Worm (Caenorhabditis elegans) whole organism, L3 larva: Measurements from ENCODE around the gene F46F5.15.

ENCODE experiments used
- eor-1 ChIP-seq, 2 experiments: fragments of 150-350 bp; optimal IDR thresholded peaks; 2 replicates each; lab custom pipeline; 2014 to 2018; ENCODE audit warnings: missing biosample characterization in 2 of 2, missing genetic modification characterization in 2 of 2
- fos-1 ChIP-seq: fragments of 150-350 bp; optimal IDR thresholded peaks from 2 replicates; lab custom pipeline; 2014; ENCODE audit warnings: missing biosample characterization, missing genetic modification characterization
- hmg-11 ChIP-seq: sonication (generic microtip); optimal IDR thresholded peaks from 2 replicates; lab custom pipeline; 2016; ENCODE audit warnings: missing genetic modification characterization, missing compliant biosample characterization
- nhr-25 ChIP-seq: sonication (generic microtip); optimal IDR thresholded peaks from 2 replicates; lab custom pipeline; 2017; ENCODE audit warnings: missing biosample characterization, missing genetic modification characterization
- nhr-77 ChIP-seq: fragments of 150-350 bp; optimal IDR thresholded peaks from 2 replicates; lab custom pipeline; 2014; ENCODE audit warnings: missing biosample characterization, missing genetic modification characterization
- unc-39 ChIP-seq: sonication (generic microtip); optimal IDR thresholded peaks from 4 replicates; lab custom pipeline; 2017; ENCODE audit warnings: missing biosample characterization, missing genetic modification characterization
- zag-1 ChIP-seq: fragments of 150-350 bp; optimal IDR thresholded peaks from 2 replicates; lab custom pipeline; 2014; ENCODE audit warnings: missing biosample characterization, missing genetic modification characterization

The F46F5.15 gene

ce11 chrII:838414-838813 lies 50.2 kb downstream of the F46F5.15 start, which contains the start of gene F28A10.8:
Gene F28A10.8 (minus strand): TSS chrII:838514.
- TF ChIP-seq unc-39 (tag; lab: Kevin White, UChicago): no peak
- no peak for TF ChIP-seq nhr-77 (tag; lab: Kevin White, UChicago)
- TF ChIP-seq hmg-11 (tag; lab: Kevin White, UChicago): no peak
- no peak for TF ChIP-seq zag-1
- no peak for TF ChIP-seq fos-1
- no peak for TF ChIP-seq eor-1 (tag; optimal IDR thresholded peaks at IDR 0.05; lab: Kevin White, UChicago)
- no peak for TF ChIP-seq nhr-25 (tag; lab: Kevin White, UChicago)
